Worm (Caenorhabditis elegans) whole organism, young adult: Measurements from ENCODE around the gene arid-1.

ENCODE experiments used
- B0336.3 ChIP-seq: fragments of 200-800 bp; sonication (Bioruptor generic); IDR thresholded peaks from 2 replicates; pipeline ENCODE4 v1.3.6; 2022; ENCODE audit warnings: missing genetic modification characterization, missing compliant biosample characterization
- D2030.7 ChIP-seq: fragments of 200-800 bp; sonication (Bioruptor generic); IDR thresholded peaks from 2 replicates; pipeline ENCODE4 v1.3.6; 2022; ENCODE audit warnings: missing genetic modification reagents, missing genetic modification characterization, missing compliant biosample characterization
- K12H6.12 ChIP-seq: fragments of 200-800 bp; sonication (Bioruptor generic); optimal IDR thresholded peaks from 2 replicates; lab custom pipeline; 2018; ENCODE audit warnings: mild to moderate bottlenecking, missing genetic modification characterization, missing compliant biosample characterization
- T07F8.4 ChIP-seq: sonication (generic microtip); optimal IDR thresholded peaks from 2 replicates; lab custom pipeline; 2016; ENCODE audit warnings: mild to moderate bottlenecking, missing genetic modification characterization, moderate library complexity, missing compliant biosample characterization
- Y79H2A.3 ChIP-seq: fragments of 200-800 bp; sonication (Bioruptor generic); conservative IDR thresholded peaks from 2 replicates; pipeline ENCODE4 v1.3.6; 2022; ENCODE audit warnings: missing genetic modification reagents, missing genetic modification characterization, missing compliant biosample characterization
- attf-6 ChIP-seq: fragments of 200-800 bp; sonication (Bioruptor generic); IDR thresholded peaks from 2 replicates; pipeline ENCODE4 v1.3.6; 2022; ENCODE audit warnings: missing genetic modification reagents, missing genetic modification characterization, missing compliant biosample characterization
- bed-2 ChIP-seq: fragments of 200-800 bp; sonication (Bioruptor generic); IDR thresholded peaks from 2 replicates; pipeline ENCODE4 v1.3.6; 2022; ENCODE audit warnings: missing genetic modification reagents, missing genetic modification characterization, missing compliant biosample characterization
- cebp-1 ChIP-seq, 2 experiments: fragments of 200-800 bp in 1 of 2; sonication (Bioruptor generic) in 1 of 2; sonication (generic microtip) in 1 of 2; IDR thresholded peaks in 1 of 2; optimal IDR thresholded peaks in 1 of 2; 2 replicates each; pipeline versions ENCODE4 v1.3.6 to Lab custom; 2017 to 2022; ENCODE audit warnings: missing compliant biosample characterization in 2 of 2, missing genetic modification characterization in 2 of 2, mild to moderate bottlenecking in 1 of 2, missing genetic modification reagents in 1 of 2, moderate library complexity in 1 of 2
- chd-7 ChIP-seq: sonication (generic microtip); optimal IDR thresholded peaks from 2 replicates; lab custom pipeline; 2016; ENCODE audit warnings: mild to moderate bottlenecking, missing genetic modification characterization, moderate library complexity, missing compliant biosample characterization
- dox-1 ChIP-seq: fragments of 200-800 bp; sonication (Bioruptor generic); IDR thresholded peaks from 2 replicates; pipeline ENCODE4 v1.3.6; 2022; ENCODE audit warnings: missing genetic modification reagents, missing genetic modification characterization, missing compliant biosample characterization
- gei-17 ChIP-seq: fragments of 200-800 bp; sonication (Bioruptor generic); optimal IDR thresholded peaks from 2 replicates; lab custom pipeline; 2018; ENCODE audit warnings: mild to moderate bottlenecking, missing genetic modification characterization, missing compliant biosample characterization
- hlh-12 ChIP-seq: sonication (generic microtip); optimal IDR thresholded peaks from 2 replicates; lab custom pipeline; 2016; ENCODE audit warnings: missing genetic modification characterization, missing compliant biosample characterization
- let-526 ChIP-seq: fragments of 200-800 bp; sonication (Bioruptor generic); IDR thresholded peaks from 2 replicates; pipeline ENCODE4 v1.3.6; 2022; ENCODE audit warnings: missing genetic modification reagents, missing genetic modification characterization, missing compliant biosample characterization
- lin-26 ChIP-seq: fragments of 200-800 bp; sonication (Bioruptor generic); IDR thresholded peaks from 2 replicates; pipeline ENCODE4 v1.3.6; 2022; ENCODE audit warnings: missing genetic modification reagents, missing genetic modification characterization, missing compliant biosample characterization
- lin-35 ChIP-seq, 3 experiments: fragments of 150-350 bp in 2 of 3; sonication (generic microtip) in 1 of 3; optimal IDR thresholded peaks; 2 replicates each; lab custom pipeline; 2014 to 2018; ENCODE audit warnings: missing biosample characterization in 3 of 3, missing genetic modification characterization in 3 of 3, missing genetic modification reagents in 3 of 3
- lin-40 ChIP-seq: sonication (generic microtip); optimal IDR thresholded peaks from 2 replicates; lab custom pipeline; 2016; ENCODE audit warnings: missing genetic modification characterization, mild to moderate bottlenecking, missing compliant biosample characterization, missing genotype, missing genetic modification reagents
- lsy-27 ChIP-seq: sonication (generic microtip); optimal IDR thresholded peaks from 2 replicates; lab custom pipeline; 2017; ENCODE audit warnings: missing genetic modification characterization, mild to moderate bottlenecking, missing compliant biosample characterization, antibody characterized with exemption, missing genotype, borderline replicate concordance; ENCODE audit not compliant: insufficient read depth
- madf-10 ChIP-seq: sonication (generic microtip); optimal IDR thresholded peaks from 2 replicates; lab custom pipeline; 2016; ENCODE audit warnings: mild to moderate bottlenecking, missing genetic modification characterization, missing compliant biosample characterization
- mcd-1 ChIP-seq: fragments of 200-800 bp; sonication (Bioruptor generic); IDR thresholded peaks from 2 replicates; pipeline ENCODE4 v1.3.6; 2022; ENCODE audit warnings: missing genetic modification reagents, missing genetic modification characterization, missing compliant biosample characterization
- mel-28 ChIP-seq: sonication (generic microtip); optimal IDR thresholded peaks from 2 replicates; lab custom pipeline; 2016; ENCODE audit warnings: borderline replicate concordance, mild to moderate bottlenecking, missing genetic modification characterization, missing compliant biosample characterization
- mxl-1 ChIP-seq: sonication (generic microtip); optimal IDR thresholded peaks from 2 replicates; lab custom pipeline; 2016; ENCODE audit warnings: missing genetic modification characterization, missing compliant biosample characterization
- nhr-120 ChIP-seq: fragments of 200-800 bp; sonication (Bioruptor generic); IDR thresholded peaks from 2 replicates; pipeline ENCODE4 v1.3.6; 2022; ENCODE audit warnings: missing genetic modification characterization, missing compliant biosample characterization
- nhr-179 ChIP-seq: sonication (generic microtip); optimal IDR thresholded peaks from 2 replicates; lab custom pipeline; 2016; ENCODE audit warnings: mild to moderate bottlenecking, missing genetic modification characterization, missing compliant biosample characterization
- rpc-1 ChIP-seq, 2 experiments: fragments of 150-350 bp in 1 of 2; sonication (generic microtip) in 1 of 2; optimal IDR thresholded peaks; 2 replicates each; lab custom pipeline; 2014 to 2018; ENCODE audit warnings: missing biosample characterization in 1 of 2, missing genetic modification characterization in 1 of 2, missing genetic modification reagents in 1 of 2, missing genotype in 1 of 2
- sdz-38 ChIP-seq: sonication (generic microtip); optimal IDR thresholded peaks from 2 replicates; lab custom pipeline; 2016; ENCODE audit warnings: missing genotype, missing genetic modification characterization, missing compliant biosample characterization
- snpc-4 ChIP-seq, 5 experiments: fragments of 150-350 bp in 1 of 5; sonication (generic microtip) in 4 of 5; optimal IDR thresholded peaks; 2 replicates each; lab custom pipeline; 2014 to 2018; ENCODE audit warnings: missing genetic modification characterization in 5 of 5, missing biosample characterization in 3 of 5, antibody characterized with exemption in 2 of 5, mild to moderate bottlenecking in 2 of 5, missing compliant biosample characterization in 2 of 5, missing genotype in 2 of 5, moderate library complexity in 2 of 5, missing genetic modification reagents in 1 of 5
- somi-1 ChIP-seq: fragments of 200-800 bp; sonication (Bioruptor generic); optimal IDR thresholded peaks from 2 replicates; lab custom pipeline; 2018; ENCODE audit warnings: mild to moderate bottlenecking, missing genetic modification characterization, missing compliant biosample characterization
- tbx-9 ChIP-seq: sonication (generic microtip); optimal IDR thresholded peaks from 2 replicates; lab custom pipeline; 2016; ENCODE audit warnings: borderline replicate concordance, missing genetic modification characterization, inconsistent platforms, missing compliant biosample characterization
- tlf-1 ChIP-seq: fragments of 200-800 bp; sonication (Bioruptor generic); optimal IDR thresholded peaks from 2 replicates; lab custom pipeline; 2018; ENCODE audit warnings: mild to moderate bottlenecking, missing genetic modification characterization, missing compliant biosample characterization
- unc-62 ChIP-seq: fragments of 150-350 bp; optimal IDR thresholded peaks from 2 replicates; lab custom pipeline; 2014; ENCODE audit warnings: missing biosample characterization, missing genetic modification reagents, missing genetic modification characterization
- ztf-22 ChIP-seq: fragments of 200-800 bp; sonication (Bioruptor generic); optimal IDR thresholded peaks from 2 replicates; lab custom pipeline; 2018; ENCODE audit warnings: mild to moderate bottlenecking, missing genetic modification characterization, moderate library complexity, missing compliant biosample characterization
- ztf-6 ChIP-seq: fragments of 200-800 bp; sonication (Bioruptor generic); IDR thresholded peaks from 2 replicates; pipeline ENCODE4 v1.3.6; 2022; ENCODE audit warnings: missing genetic modification reagents, missing genetic modification characterization, missing compliant biosample characterization

The arid-1 gene

DNA sequence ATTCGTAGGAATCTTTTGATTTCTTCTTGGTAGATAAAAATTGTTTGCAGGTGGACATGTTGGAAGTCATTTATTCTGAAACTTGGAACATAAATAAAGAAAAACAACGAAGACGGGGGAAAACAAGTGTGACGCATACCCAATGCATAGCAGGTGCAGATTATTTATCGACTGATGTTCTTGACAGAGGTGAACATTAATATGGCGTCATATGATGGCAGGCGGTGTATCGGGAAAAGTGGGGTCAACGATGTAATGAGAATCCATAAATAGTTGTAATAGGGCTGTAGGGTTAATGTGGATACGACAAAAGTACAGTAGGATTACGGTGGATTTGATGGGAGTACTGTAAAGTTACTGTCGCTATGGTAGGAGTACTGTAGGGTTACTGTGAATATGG lies 54.3 kb downstream of the arid-1 start, which contains the start of gene txt-2:
txt-2 (minus strand) TSS at position 214 of the 400 bp plus-strand sequence.
- TF ChIP-seq madf-10 (tag; lab: Kevin White, UChicago) (no peak), lin-40 (no peak), lsy-27 (tag; lab: Kevin White, UChicago) (no peak), mel-28 (tag; lab: Kevin White, UChicago) (no peak)
- TF ChIP-seq, all 124 proteins: peak for 0

- TF ChIP-seq gei-17 (GFP tag; lab: Kevin White, UChicago): no peak
- TF ChIP-seq tlf-1 (GFP tag; lab: Kevin White, UChicago): no peak
- TF ChIP-seq dox-1: no peak
- no peak for TF ChIP-seq bed-2 (GFP tag; lab: Robert Waterston, UW)
- TF ChIP-seq T07F8.4: no peak
- no peak for TF ChIP-seq nhr-179
- TF ChIP-seq D2030.7 (GFP tag; lab: Robert Waterston, UW): no peak
- TF ChIP-seq let-526 (GFP tag; lab: Robert Waterston, UW): no peak
- TF ChIP-seq cebp-1 (GFP tag; IDR thresholded peaks at IDR 0.05; lab: Robert Waterston, UW): no peak
- no peak for TF ChIP-seq cebp-1 (tag; optimal IDR thresholded peaks at IDR 0.05; lab: Kevin White, UChicago)
- no peak for TF ChIP-seq lin-26 (GFP tag; lab: Robert Waterston, UW)
These were observed 56.6 kb downstream of the arid-1 start, which contains the start of gene R02C2.7 for ce11 chrV:242518-242917. Gene R02C2.7, minus strand, starts transcription at chrV:242618.

DNA sequence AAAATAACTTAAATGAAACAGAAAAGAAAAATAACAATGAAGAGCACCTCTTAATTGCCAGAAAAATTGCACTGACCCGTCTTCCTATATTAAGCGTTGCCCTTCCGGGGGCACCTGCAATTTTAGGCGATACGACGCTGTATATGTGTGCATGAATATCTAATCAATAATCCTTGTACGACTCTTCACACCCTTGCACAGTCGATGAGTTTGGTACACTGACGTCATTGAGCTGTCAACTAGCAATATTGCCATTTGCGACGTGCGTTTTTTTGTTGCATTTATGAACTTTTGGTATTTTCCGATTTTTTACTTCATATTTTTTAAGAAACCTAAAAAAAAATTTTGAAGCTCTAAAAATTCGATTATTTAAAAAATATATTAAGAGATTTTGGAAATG lies 60.1 kb downstream of the arid-1 start, which contains the start of gene kin-34:
kin-34 (minus strand) TSS at position 101 of the 400 bp plus-strand sequence.
- TF ChIP-seq ztf-6 (GFP tag; lab: Robert Waterston, UW) (no peak), sdz-38 (tag; lab: Kevin White, UChicago) (no peak), mxl-1 (tag; lab: Kevin White, UChicago) (no peak), lin-35 (GFP tag; optimal IDR thresholded peaks at IDR 0.05; lab: Kevin White, UChicago) (no peak)

DNA sequence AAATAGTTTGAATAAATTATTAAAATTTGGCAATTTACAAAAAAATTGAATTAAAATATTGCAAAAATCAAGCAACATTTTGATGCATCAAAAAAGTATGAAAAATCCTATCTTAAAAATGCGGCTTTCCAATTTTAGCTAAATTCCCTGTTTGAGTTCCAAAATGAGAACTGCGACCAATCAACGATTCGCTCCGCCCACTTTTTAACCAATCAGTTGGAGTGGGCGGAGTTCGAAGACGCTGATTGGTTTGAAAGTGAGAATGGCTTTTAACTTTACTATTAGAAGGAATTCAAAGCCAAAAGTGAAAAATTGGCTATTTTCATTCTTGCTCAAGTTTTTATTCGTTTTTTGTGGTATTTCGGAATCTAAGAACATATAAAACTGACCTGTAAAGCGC lies 61.6 kb downstream of the arid-1 start:
- TF ChIP-seq K12H6.12 (tag; lab: Kevin White, UChicago) (no peak), ztf-22 (GFP tag; lab: Kevin White, UChicago) (no peak), unc-62 (GFP tag; lab: Kevin White, UChicago) (no peak), somi-1 (no peak), chd-7 (no peak), Y79H2A.3 (no peak), rpc-1 (optimal IDR thresholded peaks at IDR 0.05; lab: Kevin White, UChicago) (no peak), rpc-1 (tag; optimal IDR thresholded peaks at IDR 0.05; lab: Kevin White, UChicago) (no peak), mcd-1 (GFP tag; lab: Robert Waterston, UW) (no peak), B0336.3 (GFP tag; lab: Robert Waterston, UW) (no peak), snpc-4 (GFP tag; optimal IDR thresholded peaks at IDR 0.05; lab: Kevin White, UChicago) (no peak), snpc-4 (tag; optimal IDR thresholded peaks at IDR 0.05; lab: Kevin White, UChicago) (no peak), let-526 (GFP tag; lab: Robert Waterston, UW) (no peak), tbx-9 (tag; lab: Kevin White, UChicago) (no peak), attf-6 (GFP tag; lab: Robert Waterston, UW) (no peak), hlh-12 (tag; lab: Kevin White, UChicago) (no peak), nhr-120 (no peak)
